Worm (Caenorhabditis elegans) whole organism, L2 larva: ENCODE results near the gene C37C3.18.

Experiments
- C34F6.9 ChIP-seq: fragments of 150-350 bp; optimal IDR thresholded peaks from 2 replicates; lab custom pipeline; 2014; ENCODE audit warnings: missing biosample characterization, missing genetic modification characterization
- F13H6.1 ChIP-seq: sonication (generic microtip); optimal IDR thresholded peaks from 2 replicates; lab custom pipeline; 2016; ENCODE audit warnings: missing genetic modification characterization, missing compliant biosample characterization
- Y55F3AM.14 ChIP-seq: fragments of 200-800 bp; sonication (Bioruptor generic); optimal IDR thresholded peaks from 2 replicates; lab custom pipeline; 2018; ENCODE audit warnings: mild to moderate bottlenecking, missing genetic modification characterization, missing compliant biosample characterization
- ZK546.5 ChIP-seq: sonication (generic microtip); optimal IDR thresholded peaks from 2 replicates; lab custom pipeline; 2017; ENCODE audit warnings: missing biosample characterization, missing genetic modification characterization
- alr-1 ChIP-seq: fragments of 150-350 bp; optimal IDR thresholded peaks from 2 replicates; lab custom pipeline; 2014; ENCODE audit warnings: missing biosample characterization, missing genetic modification characterization
- aly-2 ChIP-seq: fragments of 150-350 bp; optimal IDR thresholded peaks from 2 replicates; lab custom pipeline; 2014; ENCODE audit warnings: missing biosample characterization, missing genetic modification characterization
- ama-1 ChIP-seq: fragments of 150-350 bp; optimal IDR thresholded peaks from 2 replicates; lab custom pipeline; 2018; ENCODE audit warnings: inconsistent platforms
- blmp-1 ChIP-seq: sonication (generic microtip); optimal IDR thresholded peaks from 2 replicates; lab custom pipeline; 2017; ENCODE audit warnings: missing genetic modification characterization, mild to moderate bottlenecking, missing compliant biosample characterization, antibody characterized with exemption, moderate library complexity; ENCODE audit not compliant: insufficient read depth
- ceh-16 ChIP-seq: fragments of 150-350 bp; optimal IDR thresholded peaks from 2 replicates; lab custom pipeline; 2014; ENCODE audit warnings: missing biosample characterization, missing genetic modification characterization
- ceh-82 ChIP-seq: fragments of 150-350 bp; optimal IDR thresholded peaks from 2 replicates; lab custom pipeline; 2014; ENCODE audit warnings: missing biosample characterization, missing genetic modification characterization
- crh-2 ChIP-seq: sonication (generic microtip); optimal IDR thresholded peaks from 2 replicates; lab custom pipeline; 2017; ENCODE audit warnings: missing biosample characterization, missing genetic modification characterization
- dmd-4 ChIP-seq: sonication (generic microtip); optimal IDR thresholded peaks from 2 replicates; lab custom pipeline; 2017; ENCODE audit warnings: missing biosample characterization, missing genetic modification characterization
- egl-27 ChIP-seq: sonication (generic microtip); optimal IDR thresholded peaks from 3 replicates; lab custom pipeline; 2017; ENCODE audit warnings: missing biosample characterization, missing genetic modification reagents, missing genetic modification characterization
- elt-1 ChIP-seq: fragments of 150-350 bp; optimal IDR thresholded peaks from 2 replicates; lab custom pipeline; 2014; ENCODE audit warnings: missing biosample characterization, missing genetic modification characterization
- elt-3 ChIP-seq: sonication (generic microtip); optimal IDR thresholded peaks from 2 replicates; lab custom pipeline; 2017; ENCODE audit warnings: missing biosample characterization, missing genetic modification characterization
- fos-1 ChIP-seq: fragments of 150-350 bp; optimal IDR thresholded peaks from 2 replicates; lab custom pipeline; 2014; ENCODE audit warnings: missing biosample characterization, missing genetic modification characterization
- gmeb-1 ChIP-seq: fragments of 150-350 bp; optimal IDR thresholded peaks from 2 replicates; lab custom pipeline; 2014; ENCODE audit warnings: missing biosample characterization, missing genetic modification characterization
- lin-11 ChIP-seq: fragments of 150-350 bp; sonication (generic microtip); optimal IDR thresholded peaks from 2 replicates; lab custom pipeline; 2014; ENCODE audit warnings: missing biosample characterization, missing genetic modification characterization, inconsistent platforms, mixed read lengths
- lin-39 ChIP-seq: fragments of 150-350 bp; optimal IDR thresholded peaks from 2 replicates; lab custom pipeline; 2014; ENCODE audit warnings: missing biosample characterization, missing genetic modification reagents, missing genetic modification characterization
- lsy-2 ChIP-seq, 2 experiments: fragments of 150-350 bp in 1 of 2; sonication (generic microtip) in 1 of 2; optimal IDR thresholded peaks; 2 replicates each; lab custom pipeline; 2014 to 2017; ENCODE audit warnings: missing biosample characterization in 2 of 2, missing genetic modification characterization in 2 of 2
- mab-5 ChIP-seq: fragments of 150-350 bp; optimal IDR thresholded peaks from 2 replicates; lab custom pipeline; 2014; ENCODE audit warnings: missing biosample characterization, missing genetic modification characterization
- mbf-1 ChIP-seq: sonication (generic microtip); optimal IDR thresholded peaks from 2 replicates; lab custom pipeline; 2017; ENCODE audit warnings: missing biosample characterization, missing genetic modification characterization
- mdl-1 ChIP-seq, 2 experiments: fragments of 150-350 bp in 1 of 2; sonication (generic microtip) in 1 of 2; optimal IDR thresholded peaks; 2 replicates each; lab custom pipeline; 2017; ENCODE audit warnings: missing biosample characterization in 2 of 2, missing genetic modification characterization in 2 of 2
- nhr-10 ChIP-seq: sonication (generic microtip); optimal IDR thresholded peaks from 2 replicates; lab custom pipeline; 2017; ENCODE audit warnings: missing biosample characterization, missing genetic modification characterization
- nhr-11 ChIP-seq: fragments of 150-350 bp; optimal IDR thresholded peaks from 2 replicates; lab custom pipeline; 2014; ENCODE audit warnings: missing biosample characterization, missing genetic modification characterization
- nhr-12 ChIP-seq: fragments of 150-350 bp; optimal IDR thresholded peaks from 2 replicates; lab custom pipeline; 2014; ENCODE audit warnings: missing biosample characterization, missing genetic modification characterization
- nhr-21 ChIP-seq: fragments of 150-350 bp; optimal IDR thresholded peaks from 2 replicates; lab custom pipeline; 2014; ENCODE audit warnings: missing biosample characterization, missing genetic modification characterization
- nhr-23 ChIP-seq: fragments of 150-350 bp; optimal IDR thresholded peaks from 2 replicates; lab custom pipeline; 2014; ENCODE audit warnings: missing biosample characterization, missing genetic modification reagents, missing genetic modification characterization
- nhr-25 ChIP-seq: fragments of 150-350 bp; sonication (generic microtip); optimal IDR thresholded peaks from 3 replicates; lab custom pipeline; 2014; ENCODE audit warnings: missing biosample characterization, missing genetic modification characterization
- nhr-6 ChIP-seq: fragments of 150-350 bp; optimal IDR thresholded peaks from 2 replicates; lab custom pipeline; 2014; ENCODE audit warnings: missing biosample characterization, missing genetic modification characterization
- nhr-77 ChIP-seq: fragments of 150-350 bp; optimal IDR thresholded peaks from 2 replicates; lab custom pipeline; 2014; ENCODE audit warnings: missing biosample characterization, missing genetic modification characterization
- peb-1 ChIP-seq: fragments of 150-350 bp; optimal IDR thresholded peaks from 2 replicates; lab custom pipeline; 2014; ENCODE audit warnings: missing biosample characterization, missing genetic modification characterization
- sem-4 ChIP-seq: fragments of 150-350 bp; optimal IDR thresholded peaks from 2 replicates; lab custom pipeline; 2014; ENCODE audit warnings: missing biosample characterization, missing genetic modification reagents, missing genetic modification characterization
- sma-3 ChIP-seq: sonication (generic microtip); optimal IDR thresholded peaks from 2 replicates; lab custom pipeline; 2016; ENCODE audit warnings: missing genetic modification reagents, missing genetic modification characterization, missing compliant biosample characterization
- sma-9 ChIP-seq, 2 experiments: fragments of 150-350 bp in 1 of 2; sonication (generic microtip) in 1 of 2; optimal IDR thresholded peaks; 2 replicates each; lab custom pipeline; 2014 to 2016; ENCODE audit warnings: missing genetic modification characterization in 2 of 2, mild to moderate bottlenecking in 1 of 2, missing biosample characterization in 1 of 2, missing compliant biosample characterization in 1 of 2, missing genetic modification reagents in 1 of 2, moderate library complexity in 1 of 2
- snpc-4 ChIP-seq: fragments of 150-350 bp; optimal IDR thresholded peaks from 2 replicates; lab custom pipeline; 2014; ENCODE audit warnings: missing biosample characterization, missing genetic modification characterization
- unc-39 ChIP-seq: fragments of 150-350 bp; optimal IDR thresholded peaks from 2 replicates; lab custom pipeline; 2014; ENCODE audit warnings: missing biosample characterization, missing genetic modification characterization
- unc-62 ChIP-seq: fragments of 150-350 bp; optimal IDR thresholded peaks from 2 replicates; lab custom pipeline; 2014; ENCODE audit warnings: missing biosample characterization, missing genetic modification reagents, missing genetic modification characterization
- zag-1 ChIP-seq: fragments of 150-350 bp; optimal IDR thresholded peaks from 2 replicates; lab custom pipeline; 2014; ENCODE audit warnings: missing biosample characterization, missing genetic modification characterization
- ztf-4 ChIP-seq: fragments of 150-350 bp; optimal IDR thresholded peaks from 2 replicates; lab custom pipeline; 2014; ENCODE audit warnings: missing biosample characterization, missing genetic modification characterization

C37C3.18 gene

DNA sequence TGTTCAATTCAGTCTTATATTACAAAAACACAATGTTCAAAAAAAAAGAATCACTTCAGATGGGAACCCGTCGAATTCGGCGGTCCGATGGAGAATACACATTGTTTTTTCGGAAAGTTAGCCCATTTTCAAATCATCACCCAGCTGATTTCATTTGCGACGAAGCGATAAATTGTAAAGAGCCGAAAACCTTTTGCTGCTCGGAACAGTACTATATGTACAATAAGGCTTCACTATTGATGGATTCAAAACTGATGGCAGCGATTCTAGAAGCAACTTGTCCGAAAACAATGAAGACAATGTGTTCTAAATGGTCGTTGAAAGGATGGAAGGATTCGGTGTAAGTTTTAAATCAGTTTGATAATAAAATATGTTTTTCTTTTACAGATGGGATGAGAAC lies 3.1 kb downstream of the C37C3.18 start, which contains the start of gene C37C3.1:
Gene C37C3.1 (plus strand): TSS at position 33 of the 400 bp plus-strand sequence.
- TF ChIP-seq mab-5 (tag; lab: Kevin White, UChicago) (no peak), elt-3 (tag; lab: Kevin White, UChicago) (no peak), aly-2 (tag; lab: Kevin White, UChicago) (no peak), sma-9 (GFP tag; optimal IDR thresholded peaks at IDR 0.05; lab: Kevin White, UChicago) (peak; percentile 5), sma-9 (tag; optimal IDR thresholded peaks at IDR 0.05; lab: Kevin White, UChicago) (no peak), sma-3 (GFP tag; lab: Kevin White, UChicago) (peak; percentile 37), sem-4 (tag; lab: Kevin White, UChicago) (no peak), unc-62 (no peak), nhr-25 (peak; percentile 3), nhr-12 (tag; lab: Kevin White, UChicago) (no peak), nhr-77 (tag; lab: Kevin White, UChicago) (no peak), ama-1 (lab: Kevin White, UChicago) (peak; percentile 8), ztf-4 (no peak), nhr-21 (peak; percentile 40), Y55F3AM.14 (no peak), crh-2 (tag; lab: Kevin White, UChicago) (peak; percentile 23)

DNA sequence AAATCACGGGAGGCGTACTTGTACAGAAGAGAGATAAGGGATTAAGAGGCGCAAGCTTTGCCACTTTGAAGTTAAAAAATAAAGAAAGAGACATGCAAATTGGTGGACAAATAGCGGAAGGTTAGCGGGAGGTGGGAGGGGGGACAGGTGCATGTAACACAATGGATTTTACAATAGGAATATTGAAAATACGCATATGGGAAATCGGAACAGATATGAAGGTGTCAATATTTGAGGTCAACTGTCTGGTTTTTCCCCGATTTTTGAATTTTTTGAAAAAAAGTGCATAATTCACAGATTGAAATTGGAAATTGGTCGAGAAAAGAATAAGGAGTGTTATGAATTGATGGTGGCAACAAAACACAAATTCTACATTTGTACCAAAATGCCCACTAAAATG lies 7.0 kb downstream of the C37C3.18 start, which contains the start of gene C37C3.17:
Gene C37C3.17 (minus strand): TSS at position 101 of the 400 bp plus-strand sequence.
- no peak for TF ChIP-seq lin-11 (tag; lab: Kevin White, UChicago)
- TF ChIP-seq Y55F3AM.14, result no peak
- TF ChIP-seq C34F6.9 (tag; lab: Kevin White, UChicago), result no peak
- no peak for TF ChIP-seq aly-2 (tag; lab: Kevin White, UChicago)
- TF ChIP-seq nhr-23, result no peak
- TF ChIP-seq peb-1, result no peak
- TF ChIP-seq egl-27 (tag; lab: Kevin White, UChicago), result no peak
- TF ChIP-seq zag-1 (tag; lab: Kevin White, UChicago), result no peak
- TF ChIP-seq ama-1 (lab: Kevin White, UChicago), result no peak

DNA sequence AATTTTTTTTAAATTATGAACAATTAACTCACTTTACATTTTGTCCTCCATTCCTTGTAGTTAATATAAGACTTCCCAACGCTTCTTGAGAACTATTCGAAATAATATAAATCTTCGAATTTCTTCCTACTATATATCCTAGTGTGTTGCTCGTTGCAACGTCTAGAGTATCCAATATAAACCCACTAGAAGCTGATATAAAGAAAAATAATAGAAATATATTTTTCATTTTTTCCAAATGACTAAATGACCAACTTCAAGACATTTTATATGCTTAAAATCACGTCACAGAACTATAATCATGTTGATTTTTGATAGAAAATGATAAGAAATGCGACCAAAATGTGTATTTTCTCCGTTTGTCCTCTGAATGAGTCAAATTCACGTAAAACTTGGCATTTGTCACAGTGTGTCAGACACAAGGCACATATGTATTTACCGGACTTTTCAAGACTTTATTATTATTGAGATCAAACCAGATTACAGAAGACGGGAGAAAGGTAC lies 8.3 kb downstream of the C37C3.18 start, which contains the start of gene C37C3.10:
Gene C37C3.10 (minus strand): TSS at position 51 of the 504 bp plus-strand sequence.
- no peak for TF ChIP-seq nhr-6
- peak; percentile 61 for TF ChIP-seq fos-1
- no peak for TF ChIP-seq ZK546.5 (tag; lab: Kevin White, UChicago)
- no peak for TF ChIP-seq mbf-1
- TF ChIP-seq lsy-2 (tag; optimal IDR thresholded peaks at IDR 0.05; lab: Kevin White, UChicago), result no peak

- TF ChIP-seq ceh-82 (tag; lab: Kevin White, UChicago) (no peak), gmeb-1 (tag; lab: Kevin White, UChicago) (no peak), Y55F3AM.14 (no peak), ceh-16 (no peak), blmp-1 (tag; lab: Kevin White, UChicago) (no peak), C34F6.9 (tag; lab: Kevin White, UChicago) (no peak), F13H6.1 (no peak), peb-1 (no peak), mab-5 (tag; lab: Kevin White, UChicago) (no peak), snpc-4 (tag; lab: Kevin White, UChicago) (no peak), nhr-6 (no peak), nhr-10 (tag; lab: Kevin White, UChicago) (no peak), aly-2 (tag; lab: Kevin White, UChicago) (no peak), nhr-11 (tag; lab: Kevin White, UChicago) (no peak), nhr-77 (tag; lab: Kevin White, UChicago) (no peak), dmd-4 (tag; lab: Kevin White, UChicago) (no peak)
These were observed 9.9 kb downstream of the C37C3.18 start, which contains the start of gene C37C3.11 for ce11 chrV:7864663-7865062. C37C3.11 (minus strand) TSS chrV:7864763.

DNA sequence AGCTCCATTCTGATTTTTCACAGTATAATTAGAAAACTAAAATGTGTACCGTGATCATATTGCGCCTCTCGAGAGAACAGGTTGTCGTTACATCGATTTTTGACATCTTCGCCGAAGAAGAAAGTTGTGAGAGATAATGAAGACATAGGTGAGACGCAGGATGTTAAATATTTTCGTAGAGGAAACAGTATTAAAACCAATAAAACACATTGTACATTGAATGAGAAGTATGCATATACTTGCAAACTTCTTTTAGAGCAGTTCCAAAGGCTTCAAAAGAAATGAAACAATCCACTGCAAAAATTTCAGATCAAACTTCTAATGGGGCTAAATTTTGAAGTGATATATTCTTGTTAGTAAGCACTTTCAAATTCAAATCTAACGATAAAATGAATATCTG lies 15.9 kb downstream of the C37C3.18 start, which contains the start of gene nipi-4:
Gene nipi-4 (minus strand): TSS at position 101 of the 400 bp plus-strand sequence.
- TF ChIP-seq gmeb-1 (tag; lab: Kevin White, UChicago) (no peak), ZK546.5 (tag; lab: Kevin White, UChicago) (no peak), elt-1 (no peak), C34F6.9 (tag; lab: Kevin White, UChicago) (no peak), mbf-1 (no peak), ceh-16 (no peak), nhr-12 (tag; lab: Kevin White, UChicago) (no peak), nhr-21 (no peak), ceh-82 (tag; lab: Kevin White, UChicago) (no peak), alr-1 (tag; lab: Kevin White, UChicago) (no peak), unc-62 (no peak), fos-1 (no peak), nhr-11 (tag; lab: Kevin White, UChicago) (no peak), lin-39 (tag; lab: Kevin White, UChicago) (no peak), lin-11 (tag; lab: Kevin White, UChicago) (no peak), mdl-1 (tag; optimal IDR thresholded peaks at IDR 0.05; lab: Kevin White, UChicago) (no peak), aly-2 (tag; lab: Kevin White, UChicago) (no peak), unc-39 (tag; lab: Kevin White, UChicago) (no peak)
- TF ChIP-seq, all 48 proteins: peak for 0
